In the genomic region with DNA sequence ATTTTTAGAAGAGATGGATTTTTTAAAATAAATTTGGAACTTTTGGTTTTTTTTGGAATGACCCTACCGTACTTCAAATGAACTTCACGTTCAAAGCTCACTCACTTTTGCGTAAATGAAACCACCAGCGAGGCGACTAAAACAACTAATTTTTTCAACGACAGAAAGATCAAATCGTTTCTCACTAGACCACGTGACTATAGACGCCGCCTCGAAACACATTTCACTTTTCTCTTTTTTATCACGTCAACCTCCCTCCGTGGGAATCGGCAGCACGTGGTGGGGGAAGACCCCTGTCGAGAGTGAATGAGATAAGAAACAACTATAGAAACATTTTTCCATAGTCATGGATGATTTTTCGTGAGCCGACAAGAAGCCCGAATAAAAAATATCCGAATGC, we compare ENCODE assay signal across 5 worm cellular contexts.
TF ChIP-seq lines count a peak whose summit lies in the region.

No protein-coding gene starts in this region.

TF ChIP-seq in whole organism, L1 larva, 84 proteins besides CTCF, POLR2A, EP300 and RAD21 (continued from another document and continues in another):
- TF ChIP-seq ceh-8 (GFP tag; optimal IDR thresholded peaks at IDR 0.05; lab: Kevin White, UChicago), result no peak
- TF ChIP-seq ets-5 (GFP tag; IDR thresholded peaks at IDR 0.05; lab: Robert Waterston, UW), result no peak
- TF ChIP-seq ama-1 (optimal IDR thresholded peaks at IDR 0.05; lab: Kevin White, UChicago), result peak; percentile 60
- peak; percentile 76 for TF ChIP-seq lir-3 (tag; optimal IDR thresholded peaks at IDR 0.05; lab: Kevin White, UChicago; ENCODE audit: poor library complexity)
- peak; percentile 54 for TF ChIP-seq C16A3.4 (tag; optimal IDR thresholded peaks at IDR 0.05; lab: Kevin White, UChicago)
- peak; percentile 58; the same call in 1 of the 2 replicates for TF ChIP-seq ceh-88 (GFP tag; IDR thresholded peaks at IDR 0.05; lab: Robert Waterston, UW)
- 0 out of 2 replicates have a peak, but pooled peaks have one; percentile 32 for TF ChIP-seq mab-9 (GFP tag; IDR thresholded peaks at IDR 0.05; lab: Robert Waterston, UW)
- TF ChIP-seq lsy-2 (tag; optimal IDR thresholded peaks at IDR 0.05; lab: Kevin White, UChicago), result peak; percentile 64 to 74
- peak; percentile 62 for TF ChIP-seq grh-1 (GFP tag; IDR thresholded peaks at IDR 0.05; lab: Robert Waterston, UW)
- TF ChIP-seq lin-35 (GFP tag; optimal IDR thresholded peaks at IDR 0.05; lab: Kevin White, UChicago), result peak; percentile 57 to 83
- peak in 4 of 6 experiments; percentile 32 to 84 (median 74) for TF ChIP-seq elt-3 (tag; optimal IDR thresholded peaks at IDR 0.05; lab: Kevin White, UChicago)
- peak; percentile 18 to 99 for TF ChIP-seq mdl-1 (tag; optimal IDR thresholded peaks at IDR 0.05; lab: Kevin White, UChicago)
- TF ChIP-seq F16B12.6 (tag; optimal IDR thresholded peaks at IDR 0.05; lab: Kevin White, UChicago), result no peak
- TF ChIP-seq mep-1 (tag; optimal IDR thresholded peaks at IDR 0.05; lab: Kevin White, UChicago), result peak; percentile 82
- TF ChIP-seq nhr-20 (tag; optimal IDR thresholded peaks at IDR 0.05; lab: Kevin White, UChicago), result peak; percentile 97
- TF ChIP-seq nhr-47 (tag; optimal IDR thresholded peaks at IDR 0.05; lab: Kevin White, UChicago), result peak; percentile 76
- TF ChIP-seq ceh-82 (tag; optimal IDR thresholded peaks at IDR 0.05; lab: Kevin White, UChicago), result peak in 1 of 3 experiments; percentile 8
- TF ChIP-seq snu-23 (GFP tag; optimal IDR thresholded peaks at IDR 0.05; lab: Kevin White, UChicago), result peak; percentile 91
- TF ChIP-seq elt-2 (tag; optimal IDR thresholded peaks at IDR 0.05; lab: Kevin White, UChicago), result peak; percentile 91
- TF ChIP-seq ztf-4 (tag; optimal IDR thresholded peaks at IDR 0.05; lab: Kevin White, UChicago), result peak; percentile 84
- TF ChIP-seq mef-2 (tag; optimal IDR thresholded peaks at IDR 0.05; lab: Kevin White, UChicago), result peak; percentile 11
- TF ChIP-seq snpc-4 (tag; optimal IDR thresholded peaks at IDR 0.05; lab: Kevin White, UChicago), result peak; percentile 56
- no peak for TF ChIP-seq unc-98 (GFP tag; IDR thresholded peaks at IDR 0.05; lab: Robert Waterston, UW)
- TF ChIP-seq aha-1 (tag; optimal IDR thresholded peaks at IDR 0.05; lab: Kevin White, UChicago), result peak; percentile 42

TF ChIP-seq in whole organism, L2 larva, 48 proteins besides CTCF, POLR2A, EP300 and RAD21 (continued from another document and continues in another):
- TF ChIP-seq mbf-1 (tag; optimal IDR thresholded peaks at IDR 0.05; lab: Kevin White, UChicago), result no peak
- TF ChIP-seq unc-55 (GFP tag; optimal IDR thresholded peaks at IDR 0.05; lab: Kevin White, UChicago), result peak; percentile 9
- no peak for TF ChIP-seq dmd-4 (tag; optimal IDR thresholded peaks at IDR 0.05; lab: Kevin White, UChicago)
- peak; percentile 91 for TF ChIP-seq crh-2 (tag; optimal IDR thresholded peaks at IDR 0.05; lab: Kevin White, UChicago)
- TF ChIP-seq unc-39 (tag; optimal IDR thresholded peaks at IDR 0.05; lab: Kevin White, UChicago), result no peak
- TF ChIP-seq fos-1 (tag; optimal IDR thresholded peaks at IDR 0.05; lab: Kevin White, UChicago), result peak; percentile 69
- no peak for TF ChIP-seq elt-1 (tag; optimal IDR thresholded peaks at IDR 0.05; lab: Kevin White, UChicago)
- TF ChIP-seq ztf-1 (GFP tag; conservative IDR thresholded peaks at IDR 0.05; lab: Robert Waterston, UW), result no peak
- no peak for TF ChIP-seq mab-5 (tag; optimal IDR thresholded peaks at IDR 0.05; lab: Kevin White, UChicago)
- TF ChIP-seq lsy-2 (tag; optimal IDR thresholded peaks at IDR 0.05; lab: Kevin White, UChicago), result peak; percentile 12 to 74
- no peak for TF ChIP-seq ceh-82 (tag; optimal IDR thresholded peaks at IDR 0.05; lab: Kevin White, UChicago)
- no peak for TF ChIP-seq alr-1 (tag; optimal IDR thresholded peaks at IDR 0.05; lab: Kevin White, UChicago)
- TF ChIP-seq sma-9 (GFP tag; optimal IDR thresholded peaks at IDR 0.05; lab: Kevin White, UChicago), result peak; percentile 100
- peak; percentile 20 for TF ChIP-seq sma-9 (tag; optimal IDR thresholded peaks at IDR 0.05; lab: Kevin White, UChicago)
- peak; percentile 48 for TF ChIP-seq ama-1 (optimal IDR thresholded peaks at IDR 0.05; lab: Kevin White, UChicago)
- TF ChIP-seq lin-11 (tag; optimal IDR thresholded peaks at IDR 0.05; lab: Kevin White, UChicago), result no peak
- peak; percentile 3 for TF ChIP-seq ceh-16 (tag; optimal IDR thresholded peaks at IDR 0.05; lab: Kevin White, UChicago)
- peak; percentile 70 for TF ChIP-seq lin-13 (GFP tag; optimal IDR thresholded peaks at IDR 0.05; lab: Kevin White, UChicago)
- TF ChIP-seq blmp-1 (tag; optimal IDR thresholded peaks at IDR 0.05; lab: Kevin White, UChicago; ENCODE audit: insufficient read depth), result peak; percentile 98
- TF ChIP-seq nhr-23 (tag; optimal IDR thresholded peaks at IDR 0.05; lab: Kevin White, UChicago), result no peak
- no peak for TF ChIP-seq zag-1 (tag; optimal IDR thresholded peaks at IDR 0.05; lab: Kevin White, UChicago)
- TF ChIP-seq ztf-11 (tag; optimal IDR thresholded peaks at IDR 0.05; lab: Kevin White, UChicago), result no peak
- peak; percentile 88 for TF ChIP-seq ztf-4 (tag; optimal IDR thresholded peaks at IDR 0.05; lab: Kevin White, UChicago)
- no peak for TF ChIP-seq R02D3.7 (tag; optimal IDR thresholded peaks at IDR 0.05; lab: Kevin White, UChicago)
- TF ChIP-seq nhr-25 (tag; optimal IDR thresholded peaks at IDR 0.05; lab: Kevin White, UChicago), result peak; percentile 91
- TF ChIP-seq gmeb-1 (tag; optimal IDR thresholded peaks at IDR 0.05; lab: Kevin White, UChicago), result peak; percentile 65
- TF ChIP-seq Y55F3AM.14 (GFP tag; optimal IDR thresholded peaks at IDR 0.05; lab: Kevin White, UChicago), result no peak

TF ChIP-seq in whole organism, L3 larva, 47 proteins besides CTCF, POLR2A, EP300 and RAD21 (continued from another document and continues in another):
- TF ChIP-seq nhr-67 (tag; optimal IDR thresholded peaks at IDR 0.05; lab: Kevin White, UChicago) (no peak), mdl-1 (tag; optimal IDR thresholded peaks at IDR 0.05; lab: Kevin White, UChicago) (peak; percentile 94), sea-2 (GFP tag; optimal IDR thresholded peaks at IDR 0.05; lab: Kevin White, UChicago) (no peak), nhr-11 (tag; optimal IDR thresholded peaks at IDR 0.05; lab: Kevin White, UChicago) (no peak), ceh-82 (tag; optimal IDR thresholded peaks at IDR 0.05; lab: Kevin White, UChicago) (no peak), ZK546.5 (tag; optimal IDR thresholded peaks at IDR 0.05; lab: Kevin White, UChicago) (no peak), elt-3 (tag; optimal IDR thresholded peaks at IDR 0.05; lab: Kevin White, UChicago) (no peak), zag-1 (tag; optimal IDR thresholded peaks at IDR 0.05; lab: Kevin White, UChicago) (no peak), lin-15B (tag; optimal IDR thresholded peaks at IDR 0.05; lab: Kevin White, UChicago) (no peak), pha-4 (tag; optimal IDR thresholded peaks at IDR 0.05; lab: Kevin White, UChicago) (peak; percentile 68), nhr-43 (tag; optimal IDR thresholded peaks at IDR 0.05; lab: Kevin White, UChicago; ENCODE audit: poor library complexity, severe bottlenecking) (peak; percentile 91), R02D3.7 (tag; optimal IDR thresholded peaks at IDR 0.05; lab: Kevin White, UChicago) (no peak), nhr-23 (tag; optimal IDR thresholded peaks at IDR 0.05; lab: Kevin White, UChicago) (peak; percentile 76), unc-62 (GFP tag; optimal IDR thresholded peaks at IDR 0.05; lab: Kevin White, UChicago) (no peak), tbx-2 (tag; optimal IDR thresholded peaks at IDR 0.05; lab: Kevin White, UChicago) (peak; percentile 49), nhr-12 (tag; optimal IDR thresholded peaks at IDR 0.05; lab: Kevin White, UChicago) (no peak), ztf-11 (tag; optimal IDR thresholded peaks at IDR 0.05; lab: Kevin White, UChicago) (no peak), nhr-76 (tag; optimal IDR thresholded peaks at IDR 0.05; lab: Kevin White, UChicago) (no peak), jun-1 (tag; optimal IDR thresholded peaks at IDR 0.05; lab: Kevin White, UChicago) (peak; percentile 68), ceh-9 (tag; optimal IDR thresholded peaks at IDR 0.05; lab: Kevin White, UChicago) (no peak), eor-1 (tag; optimal IDR thresholded peaks at IDR 0.05; lab: Kevin White, UChicago) (no peak), aly-2 (tag; optimal IDR thresholded peaks at IDR 0.05; lab: Kevin White, UChicago) (no peak), daf-12 (tag; optimal IDR thresholded peaks at IDR 0.05; lab: Kevin White, UChicago) (no peak), hmg-11 (tag; optimal IDR thresholded peaks at IDR 0.05; lab: Kevin White, UChicago) (no peak), ceh-28 (tag; optimal IDR thresholded peaks at IDR 0.05; lab: Kevin White, UChicago) (no peak), ama-1 (optimal IDR thresholded peaks at IDR 0.05; lab: Kevin White, UChicago) (peak; percentile 84), nhr-77 (tag; optimal IDR thresholded peaks at IDR 0.05; lab: Kevin White, UChicago) (no peak), egl-27 (tag; optimal IDR thresholded peaks at IDR 0.05; lab: Kevin White, UChicago) (no peak), skn-1 (tag; optimal IDR thresholded peaks at IDR 0.05; lab: Kevin White, UChicago) (no peak)

TF ChIP-seq in whole organism, L4 larva, 104 proteins besides CTCF, POLR2A, EP300 and RAD21 (continued from another document and continues in another):
- no peak for TF ChIP-seq D1046.2 (GFP tag; IDR thresholded peaks at IDR 0.05; lab: Robert Waterston, UW)
- no peak for TF ChIP-seq madf-5 (GFP tag; IDR thresholded peaks at IDR 0.05; lab: Robert Waterston, UW)
- no peak for TF ChIP-seq tag-97 (GFP tag; IDR thresholded peaks at IDR 0.05; lab: Robert Waterston, UW)
- peak; percentile 43 to 90 for TF ChIP-seq hif-1 (tag; optimal IDR thresholded peaks at IDR 0.05; lab: Kevin White, UChicago)
- peak; percentile 69; the same call in 1 of the 2 replicates for TF ChIP-seq lin-29 (GFP tag; IDR thresholded peaks at IDR 0.05; lab: Robert Waterston, UW)
- TF ChIP-seq lin-13 (GFP tag; optimal IDR thresholded peaks at IDR 0.05; lab: Kevin White, UChicago), result peak; percentile 75
- no peak for TF ChIP-seq ZK337.2 (GFP tag; IDR thresholded peaks at IDR 0.05; lab: Robert Waterston, UW)
- TF ChIP-seq cey-2 (tag; optimal IDR thresholded peaks at IDR 0.05; lab: Kevin White, UChicago; ENCODE audit: borderline replicate concordance, insufficient read depth), result peak; percentile 41
- peak; percentile 73 for TF ChIP-seq gei-8 (GFP tag; optimal IDR thresholded peaks at IDR 0.05; lab: Kevin White, UChicago)
- TF ChIP-seq nhr-111 (GFP tag; optimal IDR thresholded peaks at IDR 0.05; lab: Kevin White, UChicago), result no peak
- TF ChIP-seq spr-3 (GFP tag; optimal IDR thresholded peaks at IDR 0.05; lab: Kevin White, UChicago), result peak; percentile 11
- TF ChIP-seq nhr-42 (GFP tag; IDR thresholded peaks at IDR 0.05; lab: Robert Waterston, UW), result 0 out of 2 replicates have a peak, but pooled peaks have one; percentile 36
- TF ChIP-seq lin-39 (tag; optimal IDR thresholded peaks at IDR 0.05; lab: Kevin White, UChicago), result no peak
- peak; percentile 73 for TF ChIP-seq jun-1 (tag; optimal IDR thresholded peaks at IDR 0.05; lab: Kevin White, UChicago)
- peak; percentile 43; the same call in 1 of the 2 replicates for TF ChIP-seq php-3 (GFP tag; IDR thresholded peaks at IDR 0.05; lab: Robert Waterston, UW)
- TF ChIP-seq lin-15B (tag; optimal IDR thresholded peaks at IDR 0.05; lab: Kevin White, UChicago), result no peak
- no peak for TF ChIP-seq fkh-10 (GFP tag; optimal IDR thresholded peaks at IDR 0.05; lab: Kevin White, UChicago)
- no peak for TF ChIP-seq ama-1 (optimal IDR thresholded peaks at IDR 0.05; lab: Kevin White, UChicago)
- peak; percentile 99 for TF ChIP-seq aha-1 (tag; lab: Kevin White, UChicago)
- TF ChIP-seq ctbp-1 (GFP tag; IDR thresholded peaks at IDR 0.05; lab: Robert Waterston, UW), result peak; percentile 26; the same call in 1 of the 2 replicates
- TF ChIP-seq attf-4 (tag; optimal IDR thresholded peaks at IDR 0.05; lab: Kevin White, UChicago), result no peak
- TF ChIP-seq duxl-1 (tag; optimal IDR thresholded peaks at IDR 0.05; lab: Kevin White, UChicago; ENCODE audit: poor library complexity), result peak; percentile 50
- TF ChIP-seq unc-39 (tag; optimal IDR thresholded peaks at IDR 0.05; lab: Kevin White, UChicago), result no peak
- no peak for TF ChIP-seq hmg-1.1 (GFP tag; IDR thresholded peaks at IDR 0.05; lab: Robert Waterston, UW)
- peak; percentile 76 for TF ChIP-seq tra-1 (GFP tag; IDR thresholded peaks at IDR 0.05; lab: Robert Waterston, UW)
- TF ChIP-seq ceh-82 (tag; optimal IDR thresholded peaks at IDR 0.05; lab: Kevin White, UChicago), result no peak
- TF ChIP-seq vab-7 (GFP tag; IDR thresholded peaks at IDR 0.05; lab: Robert Waterston, UW), result no peak
- TF ChIP-seq mdt-29 (GFP tag; IDR thresholded peaks at IDR 0.05; lab: Robert Waterston, UW), result peak; percentile 81
- TF ChIP-seq R02D3.7 (tag; optimal IDR thresholded peaks at IDR 0.05; lab: Kevin White, UChicago), result no peak

TF ChIP-seq in whole organism, young adult, 124 proteins besides CTCF, POLR2A, EP300 and RAD21 (continued from another document and continues in another):
- TF ChIP-seq snpc-4 (GFP tag; optimal IDR thresholded peaks at IDR 0.05; lab: Kevin White, UChicago) (no peak), snpc-4 (tag; optimal IDR thresholded peaks at IDR 0.05; lab: Kevin White, UChicago) (peak in 1 of 4 experiments; percentile 20), nhr-179 (tag; optimal IDR thresholded peaks at IDR 0.05; lab: Kevin White, UChicago) (no peak), nhr-120 (GFP tag; IDR thresholded peaks at IDR 0.05; lab: Robert Waterston, UW) (no peak), bed-1 (GFP tag; IDR thresholded peaks at IDR 0.05; lab: Robert Waterston, UW) (no peak), hsf-1 (GFP tag; IDR thresholded peaks at IDR 0.05; lab: Robert Waterston, UW) (0 out of 2 replicates have a peak, but pooled peaks have one; percentile 4), lag-1 (GFP tag; IDR thresholded peaks at IDR 0.05; lab: Robert Waterston, UW) (peak; percentile 70; the same call in 1 of the 2 replicates), B0261.1 (tag; optimal IDR thresholded peaks at IDR 0.05; lab: Kevin White, UChicago) (no peak), nfyb-1 (GFP tag; IDR thresholded peaks at IDR 0.05; lab: Robert Waterston, UW) (peak; percentile 55; the same call in 1 of the 2 replicates), xnd-1 (tag; optimal IDR thresholded peaks at IDR 0.05; lab: Kevin White, UChicago) (no peak), unc-62 (GFP tag; optimal IDR thresholded peaks at IDR 0.05; lab: Kevin White, UChicago) (peak; percentile 58), dpff-1 (tag; optimal IDR thresholded peaks at IDR 0.05; lab: Kevin White, UChicago) (no peak), ztf-22 (GFP tag; optimal IDR thresholded peaks at IDR 0.05; lab: Kevin White, UChicago) (peak; percentile 44), dox-1 (GFP tag; IDR thresholded peaks at IDR 0.05; lab: Robert Waterston, UW) (no peak), zim-3 (tag; optimal IDR thresholded peaks at IDR 0.05; lab: Kevin White, UChicago) (no peak), athp-1 (tag; optimal IDR thresholded peaks at IDR 0.05; lab: Kevin White, UChicago) (no peak), lin-54 (GFP tag; optimal IDR thresholded peaks at IDR 0.05; lab: Kevin White, UChicago) (peak; percentile 44), Y53F4B.3 (GFP tag; IDR thresholded peaks at IDR 0.05; lab: Robert Waterston, UW) (no peak), gei-17 (GFP tag; optimal IDR thresholded peaks at IDR 0.05; lab: Kevin White, UChicago) (peak; percentile 5), sptf-2 (GFP tag; optimal IDR thresholded peaks at IDR 0.05; lab: Kevin White, UChicago) (no peak), lsl-1 (GFP tag; optimal IDR thresholded peaks at IDR 0.05; lab: Kevin White, UChicago) (no peak), lin-40 (tag; optimal IDR thresholded peaks at IDR 0.05; lab: Kevin White, UChicago) (peak; percentile 44), ceh-100 (GFP tag; IDR thresholded peaks at IDR 0.05; lab: Robert Waterston, UW) (no peak), sea-2 (GFP tag; IDR thresholded peaks at IDR 0.05; lab: Robert Waterston, UW) (no peak), C06A6.2 (GFP tag; conservative IDR thresholded peaks at IDR 0.05; lab: Robert Waterston, UW) (no peak), somi-1 (GFP tag; optimal IDR thresholded peaks at IDR 0.05; lab: Kevin White, UChicago) (peak; percentile 91), aptf-2 (GFP tag; conservative IDR thresholded peaks at IDR 0.05; lab: Robert Waterston, UW) (no peak), egl-18 (GFP tag; IDR thresholded peaks at IDR 0.05; lab: Robert Waterston, UW) (no peak), hmg-20 (GFP tag; IDR thresholded peaks at IDR 0.05; lab: Robert Waterston, UW) (no peak), ztf-25 (GFP tag; IDR thresholded peaks at IDR 0.05; lab: Robert Waterston, UW) (no peak), K11D2.4 (GFP tag; IDR thresholded peaks at IDR 0.05; lab: Robert Waterston, UW) (peak; percentile 66; the same call in 1 of the 2 replicates), attf-6 (GFP tag; IDR thresholded peaks at IDR 0.05; lab: Robert Waterston, UW) (no peak), Y67H2A.10 (GFP tag; conservative IDR thresholded peaks at IDR 0.05; lab: Robert Waterston, UW) (no peak), F33H1.4 (GFP tag; IDR thresholded peaks at IDR 0.05; lab: Robert Waterston, UW) (no peak)
